Fruit fly (Drosophila melanogaster) whole organism, embryonic: ENCODE data around the gene spd-2.

Source experiments
- Ada2b ChIP-seq: fragments of 200-800 bp; sonication (Bioruptor generic); IDR thresholded peaks from 2 replicates; pipeline ENCODE4 v1.3.6; 2022; ENCODE audit warnings: missing biosample characterization, missing genetic modification characterization
- Bgb ChIP-seq: fragments of 200-800 bp; sonication (Bioruptor generic); IDR thresholded peaks from 2 replicates; pipeline ENCODE4 v1.3.6; 2022; ENCODE audit warnings: missing biosample characterization, missing genetic modification characterization; ENCODE audit not compliant: partially characterized antibody
- CG10267 ChIP-seq: fragments of 200-800 bp; sonication (Bioruptor generic); optimal IDR thresholded peaks from 2 replicates; lab custom pipeline; 2018; ENCODE audit warnings: missing biosample characterization, mild to moderate bottlenecking, missing genetic modification characterization, moderate library complexity
- CG11398 ChIP-seq: fragments of 200-800 bp; sonication (Bioruptor generic); optimal IDR thresholded peaks from 2 replicates; lab custom pipeline; 2016; ENCODE audit warnings: missing biosample characterization, missing genetic modification characterization
- CG11560 ChIP-seq: fragments of 200-800 bp; sonication (Bioruptor generic); IDR thresholded peaks from 3 replicates; pipeline ENCODE4 v1.3.6; 2022; ENCODE audit warnings: missing biosample characterization, missing genetic modification characterization
- CG11723 ChIP-seq: fragments of 200-800 bp; sonication (Bioruptor generic); optimal IDR thresholded peaks from 2 replicates; lab custom pipeline; 2017; ENCODE audit warnings: missing biosample characterization, mild to moderate bottlenecking, missing genetic modification characterization
- CG12104 ChIP-seq: fragments of 200-800 bp; sonication (Bioruptor generic); optimal IDR thresholded peaks from 3 replicates; lab custom pipeline; 2016; ENCODE audit warnings: missing biosample characterization, missing genetic modification characterization
- CG12155 ChIP-seq: fragments of 200-800 bp; sonication (Bioruptor generic); optimal IDR thresholded peaks from 3 replicates; lab custom pipeline; 2016; ENCODE audit warnings: missing biosample characterization, missing genetic modification characterization
- CG14014 ChIP-seq: fragments of 200-800 bp; sonication (Bioruptor generic); IDR thresholded peaks from 2 replicates; pipeline ENCODE4 v1.3.6; 2022; ENCODE audit warnings: missing biosample characterization, missing genetic modification characterization
- CG1529 ChIP-seq: fragments of 200-800 bp; sonication (Bioruptor generic); optimal IDR thresholded peaks from 3 replicates; lab custom pipeline; 2018; ENCODE audit warnings: missing biosample characterization, missing genetic modification characterization
- CG17186 ChIP-seq: fragments of 200-800 bp; sonication (Bioruptor generic); optimal IDR thresholded peaks from 3 replicates; lab custom pipeline; 2017; ENCODE audit warnings: missing biosample characterization, missing genetic modification reagents, missing genetic modification characterization
- CG17912 ChIP-seq: fragments of 200-800 bp; sonication (Bioruptor generic); optimal IDR thresholded peaks from 2 replicates; lab custom pipeline; 2018; ENCODE audit warnings: missing biosample characterization, mild to moderate bottlenecking, missing genetic modification characterization
- CG30431 ChIP-seq: fragments of 200-800 bp; sonication (Bioruptor generic); optimal IDR thresholded peaks from 2 replicates; lab custom pipeline; 2017; ENCODE audit warnings: missing biosample characterization, missing genetic modification characterization
- CG31388 ChIP-seq: fragments of 200-800 bp; sonication (Bioruptor generic); optimal IDR thresholded peaks from 2 replicates; lab custom pipeline; 2016; ENCODE audit warnings: missing biosample characterization, missing genetic modification characterization
- CG33557 ChIP-seq: fragments of 200-800 bp; sonication (Bioruptor generic); optimal IDR thresholded peaks from 2 replicates; lab custom pipeline; 2019; ENCODE audit warnings: missing biosample characterization, mild to moderate bottlenecking, missing genetic modification characterization, moderate library complexity
- CG3726 ChIP-seq: fragments of 200-800 bp; sonication (Bioruptor generic); IDR thresholded peaks from 3 replicates; pipeline ENCODE4, ENCODE4 v1.3.6; 2022; ENCODE audit warnings: missing biosample characterization, missing genetic modification characterization
- CG3847 ChIP-seq: fragments of 200-800 bp; sonication (Bioruptor generic); IDR thresholded peaks from 2 replicates; pipeline ENCODE4 v1.3.6; 2022; ENCODE audit warnings: missing biosample characterization, missing genetic modification characterization
- CG43689 ChIP-seq: fragments of 200-800 bp; sonication (Bioruptor generic); IDR thresholded peaks from 2 replicates; pipeline ENCODE4 v1.3.6; 2022; ENCODE audit warnings: missing biosample characterization, missing genetic modification characterization
- CG6654 ChIP-seq: fragments of 200-800 bp; sonication (Bioruptor generic); optimal IDR thresholded peaks from 2 replicates; lab custom pipeline; 2017; ENCODE audit warnings: missing biosample characterization, mild to moderate bottlenecking, missing genetic modification characterization
- CG6683 ChIP-seq: fragments of 200-800 bp; sonication (Bioruptor generic); optimal IDR thresholded peaks from 2 replicates; lab custom pipeline; 2017; ENCODE audit warnings: missing biosample characterization, mild to moderate bottlenecking, missing genetic modification characterization, missing genetic modification reagents
- CG6689 ChIP-seq: fragments of 200-800 bp; sonication (Bioruptor generic); IDR thresholded peaks from 2 replicates; pipeline ENCODE4 v1.3.6; 2022; ENCODE audit warnings: missing biosample characterization, missing genetic modification characterization
- CG6854 ChIP-seq: fragments of 200-800 bp; sonication (Bioruptor generic); optimal IDR thresholded peaks from 3 replicates; lab custom pipeline; 2017; ENCODE audit warnings: missing biosample characterization, mild to moderate bottlenecking, missing genetic modification characterization
- CG7271 ChIP-seq: fragments of 200-800 bp; sonication (Bioruptor generic); optimal IDR thresholded peaks from 2 replicates; lab custom pipeline; 2018; ENCODE audit warnings: missing biosample characterization, mild to moderate bottlenecking, missing genetic modification characterization, moderate library complexity
- CG8290 ChIP-seq, 3 experiments: fragments of 200-800 bp; sonication (Bioruptor generic); optimal IDR thresholded peaks; 2 replicates each; lab custom pipeline; 2016 to 2019; ENCODE audit warnings: missing biosample characterization in 3 of 3, missing genetic modification characterization in 3 of 3, mild to moderate bottlenecking in 2 of 3, moderate library complexity in 1 of 3
- CG8478 ChIP-seq: fragments of >200 bp; optimal IDR thresholded peaks from 2 replicates; lab custom pipeline; 2018
- Dll ChIP-seq: fragments of 200-800 bp; sonication (Bioruptor generic); IDR thresholded peaks from 4 replicates; pipeline ENCODE4 v1.3.6; 2022; ENCODE audit warnings: missing biosample characterization, missing genetic modification characterization; ENCODE audit not compliant: partially characterized antibody
- E2f1 ChIP-seq: fragments of 200-800 bp; sonication (Bioruptor generic); IDR thresholded peaks from 2 replicates; pipeline ENCODE4 v1.3.6; 2022; ENCODE audit warnings: missing biosample characterization, missing genetic modification characterization
- GATAe ChIP-seq: fragments of 200-800 bp; sonication (Bioruptor generic); conservative IDR thresholded peaks from 2 replicates; pipeline ENCODE4 v1.3.6; 2022; ENCODE audit warnings: missing biosample characterization, missing genetic modification characterization
- HLH54F ChIP-seq: fragments of 200-800 bp; sonication (Bioruptor generic); optimal IDR thresholded peaks from 3 replicates; lab custom pipeline; 2016; ENCODE audit warnings: missing biosample characterization, missing genetic modification characterization
- HmgZ ChIP-seq: fragments of 200-800 bp; sonication (Bioruptor generic); optimal IDR thresholded peaks from 2 replicates; lab custom pipeline; 2018; ENCODE audit warnings: missing biosample characterization, mild to moderate bottlenecking, missing genetic modification characterization
- Lpt ChIP-seq: fragments of >200 bp; optimal IDR thresholded peaks from 2 replicates; lab custom pipeline; 2018; ENCODE audit warnings: missing biosample characterization, missing genetic modification characterization
- NFAT ChIP-seq: fragments of 200-800 bp; sonication (Bioruptor generic); IDR thresholded peaks from 2 replicates; pipeline ENCODE4 v1.3.6; 2022; ENCODE audit warnings: missing biosample characterization, missing genetic modification characterization
- Neu2 ChIP-seq: fragments of 200-800 bp; sonication (Bioruptor generic); optimal IDR thresholded peaks from 3 replicates; lab custom pipeline; 2016; ENCODE audit warnings: missing biosample characterization, missing genetic modification characterization, borderline replicate concordance
- Nf-YA ChIP-seq: fragments of 200-800 bp; sonication (Bioruptor generic); IDR thresholded peaks from 2 replicates; pipeline ENCODE4 v1.3.6; 2022; ENCODE audit warnings: missing biosample characterization, missing genetic modification characterization
- Ptx1 ChIP-seq: fragments of 200-800 bp; sonication (Bioruptor generic); IDR thresholded peaks from 2 replicates; pipeline ENCODE4 v1.3.6; 2022; ENCODE audit warnings: missing biosample characterization, missing genetic modification characterization
- Spps ChIP-seq: fragments of 200-800 bp; sonication (Bioruptor generic); optimal IDR thresholded peaks from 2 replicates; lab custom pipeline; 2018; ENCODE audit warnings: missing biosample characterization, mild to moderate bottlenecking, missing genetic modification characterization
- bigmax ChIP-seq: fragments of 200-800 bp; sonication (Bioruptor generic); optimal IDR thresholded peaks from 2 replicates; lab custom pipeline; 2018; ENCODE audit warnings: missing biosample characterization, mild to moderate bottlenecking, missing genetic modification characterization
- bowl ChIP-seq: fragments of 200-800 bp; sonication (Bioruptor generic); IDR thresholded peaks from 2 replicates; pipeline ENCODE4 v1.3.6; 2022; ENCODE audit warnings: missing biosample characterization, missing genetic modification characterization
- cad ChIP-seq: fragments of >200 bp; optimal IDR thresholded peaks from 2 replicates; lab custom pipeline; 2017; ENCODE audit warnings: missing biosample characterization, missing genetic modification characterization
- cwo ChIP-seq: fragments of 200-800 bp; sonication (Bioruptor generic); optimal IDR thresholded peaks from 3 replicates; lab custom pipeline; 2017; ENCODE audit warnings: missing biosample characterization, missing genetic modification characterization, mild to moderate bottlenecking, moderate library complexity, missing genetic modification reagents
- dmrt99B ChIP-seq: fragments of 200-800 bp; sonication (Bioruptor generic); optimal IDR thresholded peaks from 2 replicates; lab custom pipeline; 2018; ENCODE audit warnings: missing biosample characterization, mild to moderate bottlenecking, missing genetic modification characterization, moderate library complexity
- gcm2 ChIP-seq: fragments of 200-800 bp; sonication (Bioruptor generic); optimal IDR thresholded peaks from 2 replicates; lab custom pipeline; 2016; ENCODE audit warnings: missing biosample characterization, missing genetic modification characterization
- gro ChIP-seq: fragments of 200-800 bp; sonication (Bioruptor generic); optimal IDR thresholded peaks from 2 replicates; lab custom pipeline; 2016; ENCODE audit warnings: missing biosample characterization, missing genetic modification characterization
- hbn ChIP-seq: fragments of 200-800 bp; sonication (Bioruptor generic); IDR thresholded peaks from 2 replicates; pipeline ENCODE4 v1.3.6; 2022; ENCODE audit warnings: missing biosample characterization, missing genetic modification characterization; ENCODE audit not compliant: partially characterized antibody
- mam ChIP-seq: fragments of 200-800 bp; sonication (Bioruptor generic); optimal IDR thresholded peaks from 3 replicates; lab custom pipeline; 2016; ENCODE audit warnings: missing biosample characterization, missing genetic modification characterization
- onecut ChIP-seq: fragments of 200-800 bp; sonication (Bioruptor generic); IDR thresholded peaks from 2 replicates; pipeline ENCODE4 v1.3.6; 2022; ENCODE audit warnings: missing biosample characterization, missing genetic modification characterization
- pb ChIP-seq: fragments of 200-800 bp; sonication (Bioruptor generic); optimal IDR thresholded peaks from 3 replicates; lab custom pipeline; 2016; ENCODE audit warnings: missing biosample characterization, missing genetic modification characterization
- slbo ChIP-seq: fragments of 200-800 bp; sonication (Bioruptor generic); IDR thresholded peaks from 2 replicates; pipeline ENCODE4 v1.3.6; 2022; ENCODE audit warnings: missing biosample characterization, missing genetic modification characterization
- stc ChIP-seq: fragments of 200-800 bp; sonication (Bioruptor generic); IDR thresholded peaks from 2 replicates; pipeline ENCODE4 v1.3.6; 2022; ENCODE audit warnings: missing biosample characterization, missing genetic modification characterization
- trh ChIP-seq: fragments of 200-800 bp; sonication (Bioruptor generic); optimal IDR thresholded peaks from 2 replicates; lab custom pipeline; 2016; ENCODE audit warnings: missing biosample characterization, missing genetic modification characterization
- ttk ChIP-seq: fragments of 200-800 bp; sonication (Bioruptor generic); IDR thresholded peaks from 2 replicates; pipeline ENCODE4 v2.1.2; 2022; ENCODE audit warnings: missing biosample characterization, missing genetic modification characterization
- tx ChIP-seq: fragments of 200-800 bp; sonication (Bioruptor generic); optimal IDR thresholded peaks from 2 replicates; lab custom pipeline; 2016; ENCODE audit warnings: missing biosample characterization, missing genetic modification characterization
- yki ChIP-seq: fragments of >200 bp; optimal IDR thresholded peaks from 3 replicates; lab custom pipeline; 2018

spd-2 gene

dm6 chr3L:16612972-16613371 is 18.2 kb upstream of the spd-2 start (continued):
- TF ChIP-seq CG11723: no peak
- TF ChIP-seq CG43689 (GFP tag; lab: Robert Waterston, UW): no peak
- TF ChIP-seq HmgZ (tag; lab: Kevin White, UChicago): no peak
- no peak for TF ChIP-seq Spps
- TF ChIP-seq cwo: peak; percentile 25
- TF ChIP-seq bowl (GFP tag; lab: Robert Waterston, UW): no peak
- no peak for TF ChIP-seq CG30431 (GFP tag; lab: Kevin White, UChicago)
- TF ChIP-seq mam (GFP tag; lab: Kevin White, UChicago): peak; percentile 18
- TF ChIP-seq CG17186 (GFP tag; lab: Kevin White, UChicago): no peak
- TF ChIP-seq ttk (GFP tag; lab: Robert Waterston, UW): no peak
- TF ChIP-seq HLH54F (GFP tag; lab: Kevin White, UChicago): peak; percentile 13
- TF ChIP-seq Dll (GFP tag; lab: Robert Waterston, UW): no peak
- TF ChIP-seq CG6689: no peak
- no peak for TF ChIP-seq gro (GFP tag; lab: Kevin White, UChicago)
- TF ChIP-seq Ada2b: no peak
- TF ChIP-seq CG12104 (GFP tag; lab: Kevin White, UChicago): no peak
- no peak for TF ChIP-seq CG11560 (tag; lab: Robert Waterston, UW)
- TF ChIP-seq CG11398 (GFP tag; lab: Kevin White, UChicago): no peak
- TF ChIP-seq CG3726 (GFP tag; lab: Robert Waterston, UW): no peak
- no peak for TF ChIP-seq CG33557 (GFP tag; lab: Kevin White, UChicago)
- TF ChIP-seq CG1529 (GFP tag; lab: Kevin White, UChicago): no peak
- no peak for TF ChIP-seq CG8478 (lab: Kevin White, UChicago)
- no peak for TF ChIP-seq CG6854 (GFP tag; lab: Kevin White, UChicago)
- TF ChIP-seq NFAT (GFP tag; lab: Robert Waterston, UW): peak; percentile 20; the same call in 1 of the 2 replicates
- TF ChIP-seq bigmax (GFP tag; lab: Kevin White, UChicago): no peak
- no peak for TF ChIP-seq CG6654 (GFP tag; lab: Kevin White, UChicago)
- no peak for TF ChIP-seq yki (lab: Kevin White, UChicago)
- no peak for TF ChIP-seq pb
- no peak for TF ChIP-seq tx (GFP tag; lab: Kevin White, UChicago)
- TF ChIP-seq CG10267 (tag; lab: Kevin White, UChicago): no peak
- no peak for TF ChIP-seq CG31388
- TF ChIP-seq Nf-YA (GFP tag; lab: Robert Waterston, UW): no peak
- no peak for TF ChIP-seq dmrt99B
- no peak for TF ChIP-seq CG14014 (GFP tag; lab: Robert Waterston, UW)
- no peak for TF ChIP-seq gcm2 (GFP tag; lab: Kevin White, UChicago)
- peak; percentile 49 for TF ChIP-seq slbo (GFP tag; lab: Robert Waterston, UW)
- no peak for TF ChIP-seq CG8290 (GFP tag; optimal IDR thresholded peaks at IDR 0.05; lab: Kevin White, UChicago)
- peak in 1 of 2 experiments; percentile 59 for TF ChIP-seq CG8290 (tag; optimal IDR thresholded peaks at IDR 0.05; lab: Kevin White, UChicago)
- no peak for TF ChIP-seq GATAe (GFP tag; lab: Robert Waterston, UW)
- no peak for TF ChIP-seq E2f1 (GFP tag; lab: Robert Waterston, UW)
- TF ChIP-seq CG12155 (GFP tag; lab: Kevin White, UChicago): no peak
- TF ChIP-seq stc (GFP tag; lab: Robert Waterston, UW): peak; percentile 6; the same call in 1 of the 2 replicates
- no peak for TF ChIP-seq trh
- TF ChIP-seq CG17912: no peak
- TF ChIP-seq onecut (GFP tag; lab: Robert Waterston, UW): no peak
- no peak for TF ChIP-seq CG7271
- TF ChIP-seq Ptx1 (GFP tag; lab: Robert Waterston, UW): no peak
- no peak for TF ChIP-seq CG3847 (GFP tag; lab: Robert Waterston, UW)
- no peak for TF ChIP-seq cad (GFP tag; lab: Kevin White, UChicago)
- no peak for TF ChIP-seq Lpt (GFP tag; lab: Kevin White, UChicago)
- TF ChIP-seq Neu2 (GFP tag; lab: Kevin White, UChicago): no peak
- TF ChIP-seq Bgb (GFP tag; lab: Robert Waterston, UW): no peak
- no peak for TF ChIP-seq hbn (GFP tag; lab: Robert Waterston, UW)
- no peak for TF ChIP-seq CG6683 (GFP tag; lab: Kevin White, UChicago)
